Fruit fly (Drosophila melanogaster) whole organism, embryonic: ENCODE data around the gene CG17803.

ENCODE experiments used
- ATbp ChIP-seq: fragments of 200-800 bp; sonication (Bioruptor generic); optimal IDR thresholded peaks from 2 replicates; lab custom pipeline; 2017; ENCODE audit warnings: missing biosample characterization, mild to moderate bottlenecking, missing genetic modification characterization, missing genetic modification reagents
- Bdp1 ChIP-seq: fragments of 200-800 bp; sonication (Bioruptor generic); optimal IDR thresholded peaks from 3 replicates; lab custom pipeline; 2016; ENCODE audit warnings: missing biosample characterization, missing genetic modification characterization
- Blimp-1 ChIP-seq: fragments of 200-800 bp; sonication (Bioruptor generic); optimal IDR thresholded peaks from 3 replicates; lab custom pipeline; 2018; ENCODE audit warnings: missing biosample characterization, missing genetic modification characterization, mild to moderate bottlenecking, moderate library complexity, missing genetic modification reagents
- CG11504 ChIP-seq: fragments of 200-800 bp; sonication (Bioruptor generic); optimal IDR thresholded peaks from 3 replicates; lab custom pipeline; 2019; ENCODE audit warnings: missing biosample characterization, mild to moderate bottlenecking, missing genetic modification characterization, moderate library complexity
- CG14014 ChIP-seq: fragments of 200-800 bp; sonication (Bioruptor generic); IDR thresholded peaks from 2 replicates; pipeline ENCODE4 v1.3.6; 2022; ENCODE audit warnings: missing biosample characterization, missing genetic modification characterization
- CG14441 ChIP-seq: fragments of 200-800 bp; sonication (Bioruptor generic); IDR thresholded peaks from 2 replicates; pipeline ENCODE4 v1.3.6; 2022; ENCODE audit warnings: missing biosample characterization, missing genetic modification characterization
- CG14710 ChIP-seq: fragments of 200-800 bp; sonication (Bioruptor generic); optimal IDR thresholded peaks from 3 replicates; lab custom pipeline; 2019; ENCODE audit warnings: missing biosample characterization, mild to moderate bottlenecking, missing genetic modification characterization, moderate library complexity
- CG17361 ChIP-seq: fragments of 200-800 bp; sonication (Bioruptor generic); IDR thresholded peaks from 3 replicates; pipeline ENCODE4 v1.3.6; 2022; ENCODE audit warnings: missing biosample characterization, missing genetic modification characterization
- CG17612 ChIP-seq: fragments of 200-800 bp; sonication (Bioruptor generic); IDR thresholded peaks from 2 replicates; pipeline ENCODE4 v1.3.6; 2022; ENCODE audit warnings: missing biosample characterization, missing genetic modification characterization
- CG2678 ChIP-seq: fragments of 200-800 bp; sonication (Bioruptor generic); optimal IDR thresholded peaks from 3 replicates; lab custom pipeline; 2019; ENCODE audit warnings: missing biosample characterization, mild to moderate bottlenecking, missing genetic modification characterization, moderate library complexity
- CG2712 ChIP-seq: fragments of 200-800 bp; optimal IDR thresholded peaks from 3 replicates; lab custom pipeline; 2019; ENCODE audit warnings: missing biosample characterization, mild to moderate bottlenecking, missing genetic modification characterization, moderate library complexity
- CG2875 ChIP-seq: fragments of 200-800 bp; sonication (Bioruptor generic); optimal IDR thresholded peaks from 2 replicates; lab custom pipeline; 2017; ENCODE audit warnings: missing biosample characterization, mild to moderate bottlenecking, missing genetic modification characterization, missing genetic modification reagents
- CG31441 ChIP-seq: fragments of 200-800 bp; sonication (Bioruptor generic); IDR thresholded peaks from 2 replicates; pipeline ENCODE4 v1.3.6; 2022; ENCODE audit warnings: missing biosample characterization, missing genetic modification characterization
- CG34376 ChIP-seq: fragments of 200-800 bp; sonication (Bioruptor generic); optimal IDR thresholded peaks from 2 replicates; lab custom pipeline; 2018; ENCODE audit warnings: missing biosample characterization, mild to moderate bottlenecking, missing genetic modification characterization
- CG4424 ChIP-seq: fragments of 200-800 bp; sonication (Bioruptor generic); optimal IDR thresholded peaks from 3 replicates; lab custom pipeline; 2016; ENCODE audit warnings: missing biosample characterization, missing genetic modification characterization
- CG4820 ChIP-seq: fragments of 200-800 bp; sonication (Bioruptor generic); optimal IDR thresholded peaks from 3 replicates; lab custom pipeline; 2016; ENCODE audit warnings: missing biosample characterization, missing genetic modification characterization
- CG6689 ChIP-seq: fragments of 200-800 bp; sonication (Bioruptor generic); IDR thresholded peaks from 2 replicates; pipeline ENCODE4 v1.3.6; 2022; ENCODE audit warnings: missing biosample characterization, missing genetic modification characterization
- CG7556 ChIP-seq: fragments of 200-800 bp; sonication (Bioruptor generic); optimal IDR thresholded peaks from 2 replicates; lab custom pipeline; 2017; ENCODE audit warnings: missing biosample characterization, mild to moderate bottlenecking, missing genetic modification characterization
- CG7839 ChIP-seq: fragments of 200-800 bp; sonication (Bioruptor generic); optimal IDR thresholded peaks from 3 replicates; lab custom pipeline; 2018; ENCODE audit warnings: missing biosample characterization, mild to moderate bottlenecking, missing genetic modification characterization, moderate library complexity
- CG7963 ChIP-seq: fragments of 200-800 bp; sonication (Bioruptor generic); IDR thresholded peaks from 3 replicates; pipeline ENCODE4 v1.3.6; 2022; ENCODE audit warnings: missing biosample characterization, missing genetic modification characterization; ENCODE audit not compliant: partially characterized antibody
- CG8359 ChIP-seq: fragments of 200-800 bp; sonication (Bioruptor generic); optimal IDR thresholded peaks from 2 replicates; lab custom pipeline; 2017; ENCODE audit warnings: missing biosample characterization, mild to moderate bottlenecking, missing genetic modification characterization, borderline replicate concordance
- CG9727 ChIP-seq: fragments of 200-800 bp; sonication (Bioruptor generic); optimal IDR thresholded peaks from 3 replicates; lab custom pipeline; 2017; ENCODE audit warnings: missing biosample characterization, mild to moderate bottlenecking, missing genetic modification characterization
- CG9797 ChIP-seq: fragments of 200-800 bp; sonication (Bioruptor generic); optimal IDR thresholded peaks from 3 replicates; lab custom pipeline; 2018; ENCODE audit warnings: missing biosample characterization, mild to moderate bottlenecking, missing genetic modification characterization
- D ChIP-seq, 2 experiments: fragments of 200-800 bp in 1 of 2; fragments of >200 bp in 1 of 2; sonication (Bioruptor generic) in 1 of 2; optimal IDR thresholded peaks; 2 replicates in 1 of 2; 3 replicates in 1 of 2; lab custom pipeline; 2017; ENCODE audit warnings: mild to moderate bottlenecking in 1 of 2, missing biosample characterization in 1 of 2, missing genetic modification characterization in 1 of 2, missing genetic modification reagents in 1 of 2
- D19A ChIP-seq: fragments of 200-800 bp; optimal IDR thresholded peaks from 3 replicates; lab custom pipeline; 2019; ENCODE audit warnings: missing biosample characterization, mild to moderate bottlenecking, missing genetic modification characterization, moderate library complexity
- Dp ChIP-seq: fragments of 200-800 bp; sonication (Bioruptor generic); optimal IDR thresholded peaks from 2 replicates; lab custom pipeline; 2018; ENCODE audit warnings: missing biosample characterization, mild to moderate bottlenecking, missing genetic modification characterization, moderate library complexity
- Drgx ChIP-seq: fragments of 200-800 bp; sonication (Bioruptor generic); IDR thresholded peaks from 2 replicates; pipeline ENCODE4 v1.3.6; 2022; ENCODE audit warnings: missing biosample characterization, missing genetic modification characterization
- HLHmδ ChIP-seq: fragments of 200-800 bp; sonication (Bioruptor generic); optimal IDR thresholded peaks from 2 replicates; lab custom pipeline; 2018; ENCODE audit warnings: missing biosample characterization, mild to moderate bottlenecking, missing genetic modification characterization, moderate library complexity
- Sox100B ChIP-seq: fragments of 200-800 bp; sonication (Bioruptor generic); optimal IDR thresholded peaks from 3 replicates; lab custom pipeline; 2018; ENCODE audit warnings: missing biosample characterization, mild to moderate bottlenecking, missing genetic modification characterization
- Xrp1 ChIP-seq: fragments of 200-800 bp; sonication (Bioruptor generic); IDR thresholded peaks from 2 replicates; pipeline ENCODE4 v1.3.6; 2022; ENCODE audit warnings: missing biosample characterization, missing genetic modification characterization
- ash1 ChIP-seq: fragments of 200-800 bp; sonication (Bioruptor generic); optimal IDR thresholded peaks from 2 replicates; lab custom pipeline; 2018; ENCODE audit warnings: missing biosample characterization, mild to moderate bottlenecking, missing genetic modification characterization
- bab2 ChIP-seq: fragments of 200-800 bp; sonication (Bioruptor generic); optimal IDR thresholded peaks from 2 replicates; lab custom pipeline; 2016; ENCODE audit warnings: missing biosample characterization, missing genetic modification characterization
- bsh ChIP-seq, 2 experiments: fragments of 200-800 bp; sonication (Bioruptor generic); optimal IDR thresholded peaks; 2 replicates each; lab custom pipeline; 2017 to 2018; ENCODE audit warnings: mild to moderate bottlenecking in 2 of 2, missing biosample characterization in 2 of 2, missing genetic modification characterization in 2 of 2, moderate library complexity in 1 of 2
- caup ChIP-seq: fragments of 200-800 bp; sonication (Bioruptor generic); optimal IDR thresholded peaks from 3 replicates; lab custom pipeline; 2017; ENCODE audit warnings: missing biosample characterization, mild to moderate bottlenecking, missing genetic modification characterization, moderate library complexity; ENCODE audit not compliant: severe bottlenecking
- dmrt11E ChIP-seq: fragments of 200-800 bp; sonication (Bioruptor generic); optimal IDR thresholded peaks from 3 replicates; lab custom pipeline; 2018; ENCODE audit warnings: missing biosample characterization, mild to moderate bottlenecking, missing genetic modification characterization, moderate library complexity
- dmrt99B ChIP-seq: fragments of 200-800 bp; sonication (Bioruptor generic); optimal IDR thresholded peaks from 2 replicates; lab custom pipeline; 2018; ENCODE audit warnings: missing biosample characterization, mild to moderate bottlenecking, missing genetic modification characterization, moderate library complexity
- dysf ChIP-seq: fragments of 200-800 bp; sonication (Bioruptor generic); IDR thresholded peaks from 3 replicates; pipeline ENCODE4 v1.3.6; 2022; ENCODE audit warnings: missing biosample characterization, missing genetic modification characterization
- exex ChIP-seq: fragments of 200-800 bp; sonication (Bioruptor generic); optimal IDR thresholded peaks from 4 replicates; lab custom pipeline; 2018; ENCODE audit warnings: missing biosample characterization, mild to moderate bottlenecking, missing genetic modification characterization, moderate library complexity
- ftz-f1 ChIP-seq: fragments of 200-800 bp; sonication (Bioruptor generic); optimal IDR thresholded peaks from 2 replicates; lab custom pipeline; 2016; ENCODE audit warnings: missing biosample characterization, missing genetic modification characterization
- gsb-n ChIP-seq: fragments of 200-800 bp; sonication (Bioruptor generic); optimal IDR thresholded peaks from 3 replicates; lab custom pipeline; 2018; ENCODE audit warnings: missing biosample characterization, mild to moderate bottlenecking, missing genetic modification characterization
- hb ChIP-seq: fragments of 200-800 bp; sonication (Bioruptor generic); IDR thresholded peaks from 3 replicates; pipeline ENCODE4 v1.3.6; 2022; ENCODE audit warnings: missing biosample characterization, missing genetic modification characterization; ENCODE audit not compliant: partially characterized antibody
- lmd ChIP-seq: fragments of 200-800 bp; sonication (Bioruptor generic); IDR thresholded peaks from 2 replicates; pipeline ENCODE4 v1.3.6; 2022; ENCODE audit warnings: missing biosample characterization, missing genetic modification characterization
- nmo ChIP-seq: fragments of 200-800 bp; sonication (Bioruptor generic); optimal IDR thresholded peaks from 2 replicates; lab custom pipeline; 2018; ENCODE audit warnings: missing biosample characterization, mild to moderate bottlenecking, missing genetic modification characterization, moderate library complexity
- psq ChIP-seq: fragments of 200-800 bp; sonication (Bioruptor generic); optimal IDR thresholded peaks from 2 replicates; lab custom pipeline; 2017; ENCODE audit warnings: missing biosample characterization, missing genetic modification characterization
- salm ChIP-seq: fragments of 200-800 bp; sonication (Bioruptor generic); optimal IDR thresholded peaks from 2 replicates; lab custom pipeline; 2018; ENCODE audit warnings: missing biosample characterization, mild to moderate bottlenecking, missing genetic modification characterization
- sens ChIP-seq: fragments of 200-800 bp; sonication (Bioruptor generic); peaks from one replicate; lab custom pipeline; 2016; ENCODE audit warnings: missing biosample characterization, missing genetic modification characterization
- tin ChIP-seq: fragments of 200-800 bp; sonication (Bioruptor generic); optimal IDR thresholded peaks from 3 replicates; lab custom pipeline; 2016; ENCODE audit warnings: missing biosample characterization, missing genetic modification characterization
- twi ChIP-seq: fragments of 200-800 bp; optimal IDR thresholded peaks from 2 replicates; lab custom pipeline; 2019; ENCODE audit warnings: missing biosample characterization, mild to moderate bottlenecking, missing genetic modification characterization, moderate library complexity

CG17803 gene

DNA sequence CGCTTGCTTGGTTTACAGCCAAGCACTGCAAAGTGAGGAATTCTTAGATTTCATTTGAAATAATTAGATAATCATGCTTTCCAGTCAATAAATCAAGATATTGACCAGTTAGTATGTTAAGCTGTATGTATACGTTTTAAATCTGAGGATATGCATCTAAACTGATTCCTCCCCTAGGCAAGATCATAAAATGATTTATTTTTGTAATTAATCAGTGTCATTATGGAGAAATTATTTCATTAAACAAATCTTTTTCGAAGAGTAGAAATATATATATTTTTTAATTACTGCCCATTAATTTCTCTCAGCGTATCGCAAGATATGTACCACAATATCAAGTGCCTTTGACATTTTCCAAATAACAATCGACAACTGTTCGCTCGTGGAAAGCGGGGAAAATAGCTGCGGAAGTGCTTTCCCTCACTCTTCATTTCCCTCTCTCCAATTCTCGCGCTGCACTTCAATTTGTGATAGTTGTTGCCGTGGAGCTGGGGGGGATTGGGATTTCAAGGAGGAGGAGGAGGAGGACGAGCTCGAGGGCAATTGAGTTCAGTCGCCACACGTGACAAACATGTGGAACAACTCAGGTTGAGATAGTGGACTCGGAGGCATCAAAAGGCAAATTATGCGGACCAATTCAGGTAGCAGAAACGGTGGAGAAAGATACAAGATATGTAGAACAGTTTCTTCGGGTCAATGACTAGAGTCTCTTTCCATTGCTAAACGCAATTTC, 13.0 kb upstream of the CG17803 start:
- TF ChIP-seq dmrt99B (no peak), D19A (peak; percentile 31), CG14441 (GFP tag; lab: Robert Waterston, UW) (no peak), CG2712 (tag; lab: Kevin White, UChicago) (peak; percentile 66), Bdp1 (GFP tag; lab: Kevin White, UChicago) (no peak), CG7839 (tag; lab: Kevin White, UChicago) (peak; percentile 10), CG9797 (GFP tag; lab: Kevin White, UChicago) (no peak), psq (GFP tag; lab: Kevin White, UChicago) (no peak), exex (no peak), Drgx (GFP tag; lab: Robert Waterston, UW) (0 out of 2 replicates have a peak, but pooled peaks have one; percentile 36), nmo (GFP tag; lab: Kevin White, UChicago) (peak; percentile 24), CG34376 (GFP tag; lab: Kevin White, UChicago) (no peak), D (optimal IDR thresholded peaks at IDR 0.05; lab: Kevin White, UChicago) (no peak), D (GFP tag; optimal IDR thresholded peaks at IDR 0.05; lab: Kevin White, UChicago) (peak; percentile 34), salm (tag; lab: Kevin White, UChicago) (no peak), ftz-f1 (GFP tag; lab: Kevin White, UChicago) (no peak), dmrt11E (tag; lab: Kevin White, UChicago) (peak; percentile 4), Xrp1 (GFP tag; lab: Robert Waterston, UW) (peak; percentile 39; the same call in 1 of the 2 replicates), CG4424 (peak; percentile 23), lmd (GFP tag; lab: Robert Waterston, UW) (no peak), bsh (GFP tag; optimal IDR thresholded peaks at IDR 0.05; lab: Kevin White, UChicago) (peak in 1 of 2 experiments; percentile 33), tin (GFP tag; lab: Kevin White, UChicago) (peak; percentile 8), gsb-n (tag; lab: Kevin White, UChicago) (peak; percentile 30), CG14710 (tag; lab: Kevin White, UChicago) (peak; percentile 34), CG31441 (peak; percentile 59), sens (GFP tag; lab: Kevin White, UChicago) (peak; percentile 72), CG7556 (GFP tag; lab: Kevin White, UChicago) (peak; percentile 15), CG17612 (GFP tag; lab: Robert Waterston, UW) (no peak), ash1 (GFP tag; lab: Kevin White, UChicago) (no peak), CG9727 (GFP tag; lab: Kevin White, UChicago) (peak; percentile 43), hb (GFP tag; lab: Robert Waterston, UW) (no peak), Blimp-1 (peak; percentile 51), ATbp (no peak), CG8359 (GFP tag; lab: Kevin White, UChicago) (no peak), CG11504 (tag; lab: Kevin White, UChicago) (peak; percentile 8), HLHmδ (GFP tag; lab: Kevin White, UChicago) (peak; percentile 30), dysf (GFP tag; lab: Robert Waterston, UW) (no peak), CG7963 (no peak), CG4820 (GFP tag; lab: Kevin White, UChicago) (peak; percentile 24), bab2 (no peak), CG2678 (tag; lab: Kevin White, UChicago) (no peak), CG17361 (peak; percentile 64), CG2875 (GFP tag; lab: Kevin White, UChicago) (peak; percentile 15), twi (tag; lab: Kevin White, UChicago) (peak; percentile 96), caup (no peak), CG6689 (no peak), CG14014 (GFP tag; lab: Robert Waterston, UW) (no peak), Dp (GFP tag; lab: Kevin White, UChicago) (no peak), Sox100B (GFP tag; lab: Kevin White, UChicago) (no peak)
